Worm (Caenorhabditis elegans) whole organism, L1 larva: ENCODE results near the gene C06B8.3.

Experiments
- egl-27 ChIP-seq, 2 experiments: fragments of 150-350 bp in 1 of 2; sonication (generic microtip); optimal IDR thresholded peaks; 3 replicates each; lab custom pipeline; 2017 to 2018; ENCODE audit warnings: missing biosample characterization in 2 of 2, missing genetic modification characterization in 2 of 2, missing genetic modification reagents in 2 of 2
- elt-2 ChIP-seq: sonication (generic microtip); optimal IDR thresholded peaks from 2 replicates; lab custom pipeline; 2016; ENCODE audit warnings: missing genetic modification characterization, mild to moderate bottlenecking, inconsistent platforms, missing compliant biosample characterization, missing genetic modification reagents
- lir-3 ChIP-seq: sonication (generic microtip); optimal IDR thresholded peaks from 2 replicates; lab custom pipeline; 2016; ENCODE audit warnings: mild to moderate bottlenecking, missing genetic modification characterization, moderate library complexity, missing compliant biosample characterization; ENCODE audit not compliant: poor library complexity
- lsy-2 ChIP-seq, 2 experiments: fragments of 150-350 bp; optimal IDR thresholded peaks; 2 replicates each; lab custom pipeline; 2014; ENCODE audit warnings: missing biosample characterization in 2 of 2, missing genetic modification characterization in 2 of 2
- nhr-77 ChIP-seq: fragments of 150-350 bp; optimal IDR thresholded peaks from 2 replicates; lab custom pipeline; 2014; ENCODE audit warnings: missing biosample characterization, missing genetic modification characterization
- nhr-90 ChIP-seq: sonication (generic microtip); optimal IDR thresholded peaks from 2 replicates; lab custom pipeline; 2016; ENCODE audit warnings: mild to moderate bottlenecking, missing genetic modification characterization, missing compliant biosample characterization; ENCODE audit not compliant: poor library complexity

DNA sequence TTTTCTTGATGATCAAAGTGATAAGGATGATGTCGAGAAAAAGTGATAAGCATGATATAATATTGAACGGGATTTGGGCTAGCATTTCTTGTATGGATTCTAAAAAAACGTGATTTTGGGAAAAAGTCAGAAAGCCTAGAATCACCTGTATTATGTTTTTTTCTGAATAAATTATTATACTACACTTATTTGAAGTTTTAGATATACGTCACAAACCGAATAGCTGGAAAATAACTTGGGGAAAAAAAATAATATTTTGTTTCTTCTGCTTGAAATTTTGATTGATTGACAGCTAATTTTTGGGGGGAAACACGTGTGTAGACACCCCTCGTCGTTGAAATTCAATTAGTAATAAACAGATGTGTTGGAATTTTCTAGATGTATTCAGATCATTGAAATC lies 8.1 kb upstream of the C06B8.3 start, which contains the start of gene str-264:
- no peak for TF ChIP-seq lsy-2 (tag; optimal IDR thresholded peaks at IDR 0.05; lab: Kevin White, UChicago)
- TF ChIP-seq nhr-77 (tag; lab: Kevin White, UChicago) = no peak
- TF ChIP-seq elt-2 = no peak
- no peak for TF ChIP-seq nhr-90 (tag; lab: Kevin White, UChicago)
- no peak for TF ChIP-seq lir-3 (tag; lab: Kevin White, UChicago)
- no peak for TF ChIP-seq egl-27 (tag; optimal IDR thresholded peaks at IDR 0.05; lab: Kevin White, UChicago)
